Fruit fly (Drosophila melanogaster) whole organism, embryonic: ENCODE measurements around the gene jdp.

Experiments
- Asciz ChIP-seq: fragments of 200-800 bp; sonication (Bioruptor generic); optimal IDR thresholded peaks from 2 replicates; lab custom pipeline; 2017; ENCODE audit warnings: missing biosample characterization, mild to moderate bottlenecking, missing genetic modification characterization, missing genetic modification reagents
- CG10209 ChIP-seq: fragments of 200-800 bp; sonication (Bioruptor generic); optimal IDR thresholded peaks from 3 replicates; lab custom pipeline; 2017; ENCODE audit warnings: missing biosample characterization, mild to moderate bottlenecking, missing genetic modification characterization, missing genetic modification reagents
- CG10543 ChIP-seq: fragments of 200-800 bp; sonication (Bioruptor generic); optimal IDR thresholded peaks from 3 replicates; lab custom pipeline; 2017; ENCODE audit warnings: missing biosample characterization, mild to moderate bottlenecking, missing genetic modification characterization, moderate library complexity
- CG10979 ChIP-seq: fragments of 200-800 bp; sonication (Bioruptor generic); optimal IDR thresholded peaks from 2 replicates; lab custom pipeline; 2018; ENCODE audit warnings: missing biosample characterization, mild to moderate bottlenecking, missing genetic modification characterization, moderate library complexity
- CG12659 ChIP-seq: fragments of 200-800 bp; sonication (Bioruptor generic); optimal IDR thresholded peaks from 3 replicates; lab custom pipeline; 2017; ENCODE audit warnings: mild to moderate bottlenecking, missing biosample characterization, missing genetic modification reagents, missing genetic modification characterization
- CG13424 ChIP-seq: fragments of 200-800 bp; sonication (Bioruptor generic); optimal IDR thresholded peaks from 2 replicates; lab custom pipeline; 2019; ENCODE audit warnings: missing biosample characterization, mild to moderate bottlenecking, missing genetic modification characterization, moderate library complexity
- CG13624 ChIP-seq: fragments of 200-800 bp; sonication (Bioruptor generic); optimal IDR thresholded peaks from 2 replicates; lab custom pipeline; 2016; ENCODE audit warnings: missing biosample characterization, missing genetic modification characterization
- CG14014 ChIP-seq: fragments of 200-800 bp; sonication (Bioruptor generic); IDR thresholded peaks from 2 replicates; pipeline ENCODE4 v1.3.6; 2022; ENCODE audit warnings: missing biosample characterization, missing genetic modification characterization
- CG14441 ChIP-seq: fragments of 200-800 bp; sonication (Bioruptor generic); IDR thresholded peaks from 2 replicates; pipeline ENCODE4 v1.3.6; 2022; ENCODE audit warnings: missing biosample characterization, missing genetic modification characterization
- CG1603 ChIP-seq: fragments of 200-800 bp; sonication (Bioruptor generic); optimal IDR thresholded peaks from 2 replicates; lab custom pipeline; 2019; ENCODE audit warnings: missing biosample characterization, mild to moderate bottlenecking, missing genetic modification characterization, moderate library complexity
- CG16779 ChIP-seq: fragments of 200-800 bp; sonication (Bioruptor generic); IDR thresholded peaks from 2 replicates; pipeline ENCODE4 v1.3.6; 2022; ENCODE audit warnings: missing biosample characterization, missing genetic modification characterization
- CG16815 ChIP-seq: fragments of 200-800 bp; sonication (Bioruptor generic); optimal IDR thresholded peaks from 3 replicates; lab custom pipeline; 2017; ENCODE audit warnings: missing biosample characterization, mild to moderate bottlenecking, missing genetic modification characterization
- CG31441 ChIP-seq: fragments of 200-800 bp; sonication (Bioruptor generic); IDR thresholded peaks from 2 replicates; pipeline ENCODE4 v1.3.6; 2022; ENCODE audit warnings: missing biosample characterization, missing genetic modification characterization
- CG4730 ChIP-seq: fragments of 200-800 bp; sonication (Bioruptor generic); IDR thresholded peaks from 2 replicates; pipeline ENCODE4 v1.3.6; 2022; ENCODE audit warnings: missing biosample characterization, missing genetic modification characterization
- CG5245 ChIP-seq: fragments of 200-800 bp; sonication (Bioruptor generic); optimal IDR thresholded peaks from 3 replicates; lab custom pipeline; 2016; ENCODE audit warnings: missing biosample characterization, missing genetic modification characterization
- CG6689 ChIP-seq: fragments of 200-800 bp; sonication (Bioruptor generic); IDR thresholded peaks from 2 replicates; pipeline ENCODE4 v1.3.6; 2022; ENCODE audit warnings: missing biosample characterization, missing genetic modification characterization
- CG6791 ChIP-seq: fragments of 200-800 bp; sonication (Bioruptor generic); IDR thresholded peaks from 3 replicates; pipeline ENCODE4 v1.3.6; 2022; ENCODE audit warnings: missing biosample characterization, missing genetic modification characterization; ENCODE audit not compliant: partially characterized antibody
- CG6813 ChIP-seq: fragments of 200-800 bp; sonication (Bioruptor generic); optimal IDR thresholded peaks from 2 replicates; lab custom pipeline; 2017; ENCODE audit warnings: missing biosample characterization, missing genetic modification characterization, mild to moderate bottlenecking, moderate library complexity, missing genetic modification reagents
- CG9876 ChIP-seq: fragments of 200-800 bp; sonication (Bioruptor generic); optimal IDR thresholded peaks from 2 replicates; lab custom pipeline; 2016; ENCODE audit warnings: missing biosample characterization, missing genetic modification characterization
- CoRest ChIP-seq: fragments of 200-800 bp; sonication (Bioruptor generic); optimal IDR thresholded peaks from 3 replicates; lab custom pipeline; 2018; ENCODE audit warnings: missing biosample characterization, mild to moderate bottlenecking, missing genetic modification characterization, moderate library complexity
- Dip3 ChIP-seq: fragments of 200-800 bp; sonication (Bioruptor generic); optimal IDR thresholded peaks from 3 replicates; lab custom pipeline; 2016; ENCODE audit warnings: missing biosample characterization, missing genetic modification characterization
- Doc3 ChIP-seq: fragments of 200-800 bp; sonication (Bioruptor generic); IDR thresholded peaks from 3 replicates; pipeline ENCODE4 v1.3.6; 2022; ENCODE audit warnings: missing biosample characterization, missing genetic modification characterization; ENCODE audit not compliant: partially characterized antibody
- Hmx ChIP-seq: fragments of 200-800 bp; sonication (Bioruptor generic); optimal IDR thresholded peaks from 2 replicates; lab custom pipeline; 2016; ENCODE audit warnings: missing biosample characterization, missing genetic modification characterization
- Myb ChIP-seq: fragments of 200-800 bp; sonication (Bioruptor generic); optimal IDR thresholded peaks from 2 replicates; lab custom pipeline; 2016; ENCODE audit warnings: missing biosample characterization, missing genetic modification characterization
- NK7.1 ChIP-seq: fragments of 200-800 bp; sonication (Bioruptor generic); optimal IDR thresholded peaks from 3 replicates; lab custom pipeline; 2016; ENCODE audit warnings: missing biosample characterization, missing genetic modification characterization
- Ravus ChIP-seq: fragments of 200-800 bp; sonication (Bioruptor generic); IDR thresholded peaks from 2 replicates; pipeline ENCODE4 v1.3.6; 2022; ENCODE audit warnings: missing biosample characterization, missing genetic modification characterization
- ac ChIP-seq: fragments of 200-800 bp; sonication (Bioruptor generic); optimal IDR thresholded peaks from 3 replicates; lab custom pipeline; 2017; ENCODE audit warnings: missing biosample characterization, mild to moderate bottlenecking, missing genetic modification characterization
- ase ChIP-seq: fragments of 200-800 bp; sonication (Bioruptor generic); IDR thresholded peaks from 3 replicates; pipeline ENCODE4 v1.3.6; 2022; ENCODE audit warnings: missing biosample characterization, missing genetic modification characterization
- bigmax ChIP-seq: fragments of 200-800 bp; sonication (Bioruptor generic); optimal IDR thresholded peaks from 2 replicates; lab custom pipeline; 2018; ENCODE audit warnings: missing biosample characterization, mild to moderate bottlenecking, missing genetic modification characterization
- chinmo ChIP-seq: fragments of 200-800 bp; sonication (Bioruptor generic); IDR thresholded peaks from 4 replicates; pipeline ENCODE4 v1.3.6; 2022; ENCODE audit warnings: missing biosample characterization, missing genetic modification characterization; ENCODE audit not compliant: partially characterized antibody
- crc ChIP-seq: fragments of 200-800 bp; sonication (Bioruptor generic); optimal IDR thresholded peaks from 2 replicates; lab custom pipeline; 2016; ENCODE audit warnings: missing biosample characterization, missing genetic modification characterization
- dysf ChIP-seq: fragments of 200-800 bp; sonication (Bioruptor generic); IDR thresholded peaks from 3 replicates; pipeline ENCODE4 v1.3.6; 2022; ENCODE audit warnings: missing biosample characterization, missing genetic modification characterization
- gce ChIP-seq: fragments of 200-800 bp; sonication (Bioruptor generic); IDR thresholded peaks from 3 replicates; pipeline ENCODE4 v1.3.6; 2022; ENCODE audit warnings: missing biosample characterization, missing genetic modification characterization
- gem ChIP-seq: fragments of 200-800 bp; sonication (Bioruptor generic); optimal IDR thresholded peaks from 2 replicates; lab custom pipeline; 2019; ENCODE audit warnings: missing biosample characterization, mild to moderate bottlenecking, missing genetic modification characterization, moderate library complexity
- gsb ChIP-seq: fragments of 200-800 bp; sonication (Bioruptor generic); IDR thresholded peaks from 2 replicates; pipeline ENCODE4 v1.3.6; 2022; ENCODE audit warnings: missing biosample characterization, missing genetic modification characterization
- jing ChIP-seq: fragments of 200-800 bp; sonication (Bioruptor generic); optimal IDR thresholded peaks from 2 replicates; lab custom pipeline; 2018; ENCODE audit warnings: missing biosample characterization, mild to moderate bottlenecking, missing genetic modification characterization
- kah ChIP-seq: fragments of 200-800 bp; sonication (Bioruptor generic); optimal IDR thresholded peaks from 2 replicates; lab custom pipeline; 2018; ENCODE audit warnings: missing biosample characterization, mild to moderate bottlenecking, missing genetic modification characterization
- onecut ChIP-seq: fragments of 200-800 bp; sonication (Bioruptor generic); IDR thresholded peaks from 2 replicates; pipeline ENCODE4 v1.3.6; 2022; ENCODE audit warnings: missing biosample characterization, missing genetic modification characterization
- pan ChIP-seq, 4 experiments: fragments of >200 bp in 3 of 4; fragments of 200-800 bp in 1 of 4; sonication (Bioruptor generic) in 1 of 4; optimal IDR thresholded peaks in 3 of 4; IDR thresholded peaks in 1 of 4; 2 replicates each; pipeline versions ENCODE4 v1.3.6 to Lab custom; 2017 to 2022; ENCODE audit warnings: missing biosample characterization in 2 of 4, missing genetic modification characterization in 2 of 4, mixed read lengths in 1 of 4
- prd ChIP-seq, 3 experiments: fragments of >200 bp in 2 of 3; fragments of 200-800 bp in 1 of 3; sonication (Bioruptor generic) in 1 of 3; optimal IDR thresholded peaks in 2 of 3; IDR thresholded peaks in 1 of 3; 2 replicates in 2 of 3; 3 replicates in 1 of 3; pipeline versions ENCODE4 v1.3.6 to Lab custom; 2017 to 2022; ENCODE audit warnings: missing biosample characterization in 1 of 3, missing genetic modification characterization in 1 of 3
- ranshi ChIP-seq: fragments of 200-800 bp; sonication (Bioruptor generic); IDR thresholded peaks from 2 replicates; pipeline ENCODE4 v1.3.6; 2022; ENCODE audit warnings: missing biosample characterization, missing genetic modification characterization
- row ChIP-seq: fragments of 200-800 bp; sonication (Bioruptor generic); IDR thresholded peaks from 3 replicates; pipeline ENCODE4 v1.3.6; 2022; ENCODE audit warnings: missing biosample characterization, missing genetic modification characterization
- sens ChIP-seq: fragments of 200-800 bp; sonication (Bioruptor generic); peaks from one replicate; lab custom pipeline; 2016; ENCODE audit warnings: missing biosample characterization, missing genetic modification characterization
- seq ChIP-seq: fragments of 200-800 bp; sonication (Bioruptor generic); IDR thresholded peaks from 2 replicates; pipeline ENCODE4 v1.3.6; 2022; ENCODE audit warnings: missing biosample characterization, missing genetic modification characterization
- ssp ChIP-seq: fragments of 200-800 bp; sonication (Bioruptor generic); IDR thresholded peaks from 2 replicates; pipeline ENCODE4 v1.3.6; 2022; ENCODE audit warnings: missing biosample characterization, missing genetic modification characterization
- tll ChIP-seq, 2 experiments: fragments of 200-800 bp in 1 of 2; fragments of >200 bp in 1 of 2; sonication (Bioruptor generic) in 1 of 2; optimal IDR thresholded peaks; 2 replicates each; lab custom pipeline; 2017 to 2019; ENCODE audit warnings: missing biosample characterization in 2 of 2, missing genetic modification characterization in 2 of 2, mild to moderate bottlenecking in 1 of 2, moderate library complexity in 1 of 2
- toy ChIP-seq: fragments of 200-800 bp; sonication (Bioruptor generic); IDR thresholded peaks from 2 replicates; pipeline ENCODE4 v1.3.6; 2022; ENCODE audit warnings: missing biosample characterization, missing genetic modification characterization
- unpg ChIP-seq: fragments of 200-800 bp; sonication (Bioruptor generic); optimal IDR thresholded peaks from 3 replicates; lab custom pipeline; 2018; ENCODE audit warnings: missing biosample characterization, mild to moderate bottlenecking, missing genetic modification characterization, moderate library complexity
- zfh1 ChIP-seq: fragments of 200-800 bp; sonication (Bioruptor generic); IDR thresholded peaks from 3 replicates; pipeline ENCODE4 v1.3.6; 2022; ENCODE audit warnings: missing biosample characterization, missing genetic modification characterization

Gene jdp

DNA sequence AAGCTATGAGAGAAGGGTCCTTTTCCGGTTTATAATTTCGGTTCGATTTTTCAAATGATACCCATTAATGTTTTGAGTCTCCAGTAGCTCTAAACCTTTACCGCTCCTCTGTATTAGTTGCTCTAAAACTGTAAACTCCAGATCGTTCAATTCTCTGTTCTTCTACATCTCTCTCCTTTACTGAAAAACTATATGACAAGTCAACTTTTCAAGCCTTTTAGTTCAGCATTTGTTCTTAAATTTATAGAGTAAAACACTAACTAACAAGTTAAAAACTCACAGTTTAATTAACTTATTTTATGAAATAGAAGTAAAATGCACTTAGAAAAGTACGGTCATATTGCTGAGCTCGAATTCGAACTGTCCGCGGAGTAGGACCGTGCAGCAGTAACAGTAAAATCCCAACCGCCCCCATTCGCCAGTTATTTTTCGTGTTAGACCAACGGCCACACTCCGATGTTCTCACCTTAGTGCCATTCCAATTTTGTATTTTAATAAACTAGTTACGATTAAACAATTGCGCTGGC is 36.0 kb upstream of the jdp start (continued):
- TF ChIP-seq kah: no peak
- TF ChIP-seq CG12659 (GFP tag; lab: Kevin White, UChicago): peak; percentile 25
- TF ChIP-seq CG10979 (tag; lab: Kevin White, UChicago): no peak
- no peak for TF ChIP-seq CG16815 (GFP tag; lab: Kevin White, UChicago)
- TF ChIP-seq Myb (GFP tag; lab: Kevin White, UChicago): no peak
- no peak for TF ChIP-seq seq
- TF ChIP-seq gce (GFP tag; lab: Robert Waterston, UW): no peak
- TF ChIP-seq NK7.1 (GFP tag; lab: Kevin White, UChicago): no peak
- no peak for TF ChIP-seq CoRest (tag; lab: Kevin White, UChicago)
- TF ChIP-seq CG13624 (GFP tag; lab: Kevin White, UChicago): no peak
- no peak for TF ChIP-seq toy (GFP tag; lab: Robert Waterston, UW)
- TF ChIP-seq CG5245 (GFP tag; lab: Kevin White, UChicago): no peak
- no peak for TF ChIP-seq Asciz (GFP tag; lab: Kevin White, UChicago)
- TF ChIP-seq ranshi (GFP tag; lab: Robert Waterston, UW): no peak
- TF ChIP-seq bigmax (GFP tag; lab: Kevin White, UChicago): no peak
- no peak for TF ChIP-seq CG10209
- no peak for TF ChIP-seq CG13424 (tag; lab: Kevin White, UChicago)
- no peak for TF ChIP-seq jing
- no peak for TF ChIP-seq CG16779 (GFP tag; lab: Robert Waterston, UW)
- no peak for TF ChIP-seq CG9876 (GFP tag; lab: Kevin White, UChicago)
- TF ChIP-seq gsb (GFP tag; lab: Robert Waterston, UW): no peak

dm6 chr3R:30561207-30561606 is 34.4 kb upstream of the jdp start:
- TF ChIP-seq tll (GFP tag; optimal IDR thresholded peaks at IDR 0.05; lab: Kevin White, UChicago): no peak
- no peak for TF ChIP-seq crc (GFP tag; lab: Kevin White, UChicago)
- TF ChIP-seq Dip3 (GFP tag; lab: Kevin White, UChicago): no peak
- no peak for TF ChIP-seq CG6791 (GFP tag; lab: Robert Waterston, UW)
- TF ChIP-seq Hmx: no peak
- TF ChIP-seq dysf: no peak
- no peak for TF ChIP-seq ase (GFP tag; lab: Robert Waterston, UW)
- no peak for TF ChIP-seq zfh1
- TF ChIP-seq gem (tag; lab: Kevin White, UChicago): peak; percentile 8
- no peak for TF ChIP-seq Ravus (GFP tag; lab: Robert Waterston, UW)
- peak; percentile 34; the same call in 1 of the 2 replicates for TF ChIP-seq CG14014 (GFP tag; lab: Robert Waterston, UW)
- TF ChIP-seq onecut: peak; percentile 40; the same call in 1 of the 2 replicates
- no peak for TF ChIP-seq CG4730 (GFP tag; lab: Robert Waterston, UW)
- no peak for TF ChIP-seq ssp (GFP tag; lab: Robert Waterston, UW)
- no peak for TF ChIP-seq Doc3 (GFP tag; lab: Robert Waterston, UW)
- TF ChIP-seq ac (GFP tag; lab: Kevin White, UChicago): no peak
- TF ChIP-seq CG6813 (GFP tag; lab: Kevin White, UChicago): no peak
- no peak for TF ChIP-seq CG10543 (GFP tag; lab: Kevin White, UChicago)
- no peak for TF ChIP-seq chinmo (GFP tag; lab: Robert Waterston, UW)
- TF ChIP-seq unpg (GFP tag; lab: Kevin White, UChicago): peak; percentile 4
- TF ChIP-seq sens: peak; percentile 2
- TF ChIP-seq CG1603 (tag; lab: Kevin White, UChicago): peak; percentile 10
- TF ChIP-seq row (GFP tag; lab: Robert Waterston, UW): peak; percentile 36; the same call in 2 of the 3 replicates
- no peak for TF ChIP-seq CG31441 (GFP tag; lab: Robert Waterston, UW)
- TF ChIP-seq CG14441: 0 out of 2 replicates have a peak, but pooled peaks have one; percentile 19
- no peak for TF ChIP-seq CG6689 (GFP tag; lab: Robert Waterston, UW)
- TF ChIP-seq pan (optimal IDR thresholded peaks at IDR 0.05; lab: Kevin White, UChicago): no peak
- no peak for TF ChIP-seq pan (GFP tag; optimal IDR thresholded peaks at IDR 0.05 in 1 of 2, IDR thresholded peaks at IDR 0.05 in 1 of 2)
- TF ChIP-seq ranshi (GFP tag; lab: Robert Waterston, UW): no peak
- no peak for TF ChIP-seq prd (optimal IDR thresholded peaks at IDR 0.05; lab: Kevin White, UChicago)
- TF ChIP-seq prd (GFP tag; IDR thresholded peaks at IDR 0.05; lab: Robert Waterston, UW): 0 out of 3 replicates have a peak, but pooled peaks have one; percentile 5
